Fruit fly (Drosophila melanogaster): ENCODE measurements around the gene Naa30B.

The Naa30B gene

dm6 chr3L:1515820-1516540 lies 44.1 kb upstream of the Naa30B start (continued):
- no peak for TF ChIP-seq Taf1 (GFP tag; IDR thresholded peaks at IDR 0.05)
- TF ChIP-seq CG2889 (GFP tag; IDR thresholded peaks at IDR 0.05): no peak
- TF ChIP-seq tna (GFP tag; IDR thresholded peaks at IDR 0.05; ENCODE audit: partially characterized antibody): no peak
- no peak for TF ChIP-seq CG7745 (tag; optimal IDR thresholded peaks at IDR 0.05)
- peak in 1 of 2 experiments; percentile 75 for TF ChIP-seq Eip74EF (GFP tag; optimal IDR thresholded peaks at IDR 0.05)
- TF ChIP-seq cato (GFP tag; optimal IDR thresholded peaks at IDR 0.05; ENCODE audit: borderline replicate concordance): peak; percentile 12
- TF ChIP-seq pzg (GFP tag; optimal IDR thresholded peaks at IDR 0.05): no peak
- TF ChIP-seq psq (GFP tag; optimal IDR thresholded peaks at IDR 0.05): peak; percentile 24
- no peak for TF ChIP-seq corto (GFP tag; optimal IDR thresholded peaks at IDR 0.05)
- TF ChIP-seq sima (GFP tag; optimal IDR thresholded peaks at IDR 0.05): no peak
- TF ChIP-seq CG31388 (GFP tag; optimal IDR thresholded peaks at IDR 0.05): peak; percentile 32
- TF ChIP-seq chm (GFP tag; IDR thresholded peaks at IDR 0.05): peak; percentile 61; the same call in 1 of the 2 replicates
- TF ChIP-seq usp (GFP tag; optimal IDR thresholded peaks at IDR 0.05): no peak
- TF ChIP-seq onecut (GFP tag; IDR thresholded peaks at IDR 0.05): peak; percentile 65
- TF ChIP-seq E2f1 (GFP tag; IDR thresholded peaks at IDR 0.05): 0 out of 2 replicates have a peak, but pooled peaks have one; percentile 25
- TF ChIP-seq ind (GFP tag; optimal IDR thresholded peaks at IDR 0.05): peak; percentile 78
- peak; percentile 6 for TF ChIP-seq ac (GFP tag; optimal IDR thresholded peaks at IDR 0.05)
- no peak for TF ChIP-seq al (GFP tag; IDR thresholded peaks at IDR 0.05)
- TF ChIP-seq lilli (GFP tag; optimal IDR thresholded peaks at IDR 0.05): peak; percentile 79
- peak; percentile 83 for TF ChIP-seq CG11504 (tag; optimal IDR thresholded peaks at IDR 0.05)
- TF ChIP-seq CG14667 (GFP tag; IDR thresholded peaks at IDR 0.05): no peak
- peak; percentile 58 for TF ChIP-seq CG15269 (tag; optimal IDR thresholded peaks at IDR 0.05)
- no peak for TF ChIP-seq ato (GFP tag; IDR thresholded peaks at IDR 0.05; ENCODE audit: partially characterized antibody)
- peak; percentile 78 for TF ChIP-seq az2 (GFP tag; optimal IDR thresholded peaks at IDR 0.05)
- no peak for TF ChIP-seq Fer2 (tag; optimal IDR thresholded peaks at IDR 0.05)
- TF ChIP-seq Med (GFP tag): peak; percentile 93
- no peak for TF ChIP-seq ftz-f1 (GFP tag; optimal IDR thresholded peaks at IDR 0.05)
- TF ChIP-seq CG2116 (GFP tag; optimal IDR thresholded peaks at IDR 0.05): peak; percentile 34
- TF ChIP-seq CG12155 (GFP tag; optimal IDR thresholded peaks at IDR 0.05): peak; percentile 64
- peak; percentile 67 for TF ChIP-seq D19A (tag; optimal IDR thresholded peaks at IDR 0.05)
- peak; percentile 70 for TF ChIP-seq CG1603 (tag; optimal IDR thresholded peaks at IDR 0.05)
- TF ChIP-seq ATbp (GFP tag; optimal IDR thresholded peaks at IDR 0.05): peak; percentile 83
- peak; percentile 62 for TF ChIP-seq CG5180 (GFP tag; optimal IDR thresholded peaks at IDR 0.05)
- peak; percentile 34; the same call in 1 of the 2 replicates for TF ChIP-seq Gsc (GFP tag; IDR thresholded peaks at IDR 0.05)
- TF ChIP-seq Ptx1 (GFP tag; IDR thresholded peaks at IDR 0.05): peak; percentile 70
- TF ChIP-seq CrebB (tag; optimal IDR thresholded peaks at IDR 0.05): peak; percentile 3
- peak; percentile 39; the same call in 1 of the 2 replicates for TF ChIP-seq Rx (GFP tag; IDR thresholded peaks at IDR 0.05)
- TF ChIP-seq Xrp1 (GFP tag; IDR thresholded peaks at IDR 0.05): peak; percentile 70
- no peak for TF ChIP-seq C15 (GFP tag; IDR thresholded peaks at IDR 0.05)
- peak; percentile 59 for TF ChIP-seq lmd (GFP tag; IDR thresholded peaks at IDR 0.05)
- TF ChIP-seq sd (tag; optimal IDR thresholded peaks at IDR 0.05): peak; percentile 36
- TF ChIP-seq fd64A (GFP tag; optimal IDR thresholded peaks at IDR 0.05): peak; percentile 52
- TF ChIP-seq CG17359 (tag; optimal IDR thresholded peaks at IDR 0.05): peak; percentile 80
- no peak for TF ChIP-seq sc (optimal IDR thresholded peaks at IDR 0.05)
- peak; percentile 68 for TF ChIP-seq sc (GFP tag; optimal IDR thresholded peaks at IDR 0.05)
- TF ChIP-seq CG15601 (tag; optimal IDR thresholded peaks at IDR 0.05): peak; percentile 82
- TF ChIP-seq Lpt (GFP tag; optimal IDR thresholded peaks at IDR 0.05): no peak
- TF ChIP-seq CG11247 (GFP tag; IDR thresholded peaks at IDR 0.05): no peak; the same call in 1 of the 2 replicates
- TF ChIP-seq crol (GFP tag; IDR thresholded peaks at IDR 0.05): no peak
- TF ChIP-seq bcd (GFP tag; optimal IDR thresholded peaks at IDR 0.05): peak; percentile 60

All from whole organism, embryonic.